Worm (Caenorhabditis elegans) whole organism, early embryonic: Measurements from ENCODE around the gene R07E3.7.

Experiments used
- B0310.2 ChIP-seq: sonication (generic microtip); optimal IDR thresholded peaks from 2 replicates; lab custom pipeline; 2016; ENCODE audit warnings: mild to moderate bottlenecking, missing genetic modification characterization, missing compliant biosample characterization
- ama-1 ChIP-seq: fragments of 150-350 bp; optimal IDR thresholded peaks from 2 replicates; lab custom pipeline; 2014
- hmbx-1 ChIP-seq: sonication (generic microtip); optimal IDR thresholded peaks from 2 replicates; lab custom pipeline; 2016; ENCODE audit warnings: mild to moderate bottlenecking, missing genetic modification characterization, missing compliant biosample characterization

DNA sequence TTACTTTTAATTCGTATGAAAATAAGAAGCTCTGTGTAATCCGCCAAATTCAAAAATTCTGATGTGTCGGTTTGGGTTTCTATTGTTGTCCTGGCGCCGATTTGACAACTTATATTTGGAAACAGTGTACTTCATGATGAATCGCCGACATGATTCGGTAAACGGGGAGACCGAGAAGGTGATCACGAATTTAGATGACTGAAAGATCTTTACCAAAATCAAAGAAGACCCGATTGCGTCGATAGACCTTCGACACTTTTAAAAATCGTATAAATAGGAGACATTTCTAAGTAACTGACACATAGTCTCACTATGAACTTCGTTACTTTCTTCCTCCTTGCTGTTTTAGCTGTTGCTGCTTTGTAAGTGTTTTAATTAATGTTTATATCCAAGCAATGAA is 53.1 kb downstream of the R07E3.7 start, which contains the start of gene fip-5:
- TF ChIP-seq B0310.2: no peak
- TF ChIP-seq hmbx-1 (tag; lab: Kevin White, UChicago): no peak
- no peak for TF ChIP-seq ama-1
